Worm (Caenorhabditis elegans) whole organism, mixed stage, embryonic: ENCODE results near the gene C18H7.11.

Experiments used
- ces-1 ChIP-seq: fragments of 150-350 bp; optimal IDR thresholded peaks from 2 replicates; lab custom pipeline; 2014; ENCODE audit warnings: missing biosample characterization, missing genetic modification reagents, missing genetic modification characterization
- elt-1 ChIP-seq: sonication (generic microtip); optimal IDR thresholded peaks from 2 replicates; lab custom pipeline; 2017; ENCODE audit warnings: missing genetic modification characterization, mild to moderate bottlenecking, missing compliant biosample characterization, antibody characterized with exemption, moderate library complexity, borderline replicate concordance; ENCODE audit not compliant: insufficient read depth
- nhr-12 ChIP-seq: fragments of 150-350 bp; optimal IDR thresholded peaks from 2 replicates; lab custom pipeline; 2014; ENCODE audit warnings: missing biosample characterization, missing genetic modification characterization
- pha-4 ChIP-seq: fragments of 150-350 bp; optimal IDR thresholded peaks from 2 replicates; lab custom pipeline; 2018; ENCODE audit warnings: missing biosample characterization, missing genetic modification reagents, missing genetic modification characterization
- unc-39 ChIP-seq: fragments of 150-350 bp; optimal IDR thresholded peaks from 2 replicates; lab custom pipeline; 2014; ENCODE audit warnings: missing biosample characterization, missing genetic modification characterization
- unc-62 ChIP-seq: fragments of 150-350 bp; optimal IDR thresholded peaks from 2 replicates; lab custom pipeline; 2014; ENCODE audit warnings: missing biosample characterization, missing genetic modification reagents, missing genetic modification characterization

DNA sequence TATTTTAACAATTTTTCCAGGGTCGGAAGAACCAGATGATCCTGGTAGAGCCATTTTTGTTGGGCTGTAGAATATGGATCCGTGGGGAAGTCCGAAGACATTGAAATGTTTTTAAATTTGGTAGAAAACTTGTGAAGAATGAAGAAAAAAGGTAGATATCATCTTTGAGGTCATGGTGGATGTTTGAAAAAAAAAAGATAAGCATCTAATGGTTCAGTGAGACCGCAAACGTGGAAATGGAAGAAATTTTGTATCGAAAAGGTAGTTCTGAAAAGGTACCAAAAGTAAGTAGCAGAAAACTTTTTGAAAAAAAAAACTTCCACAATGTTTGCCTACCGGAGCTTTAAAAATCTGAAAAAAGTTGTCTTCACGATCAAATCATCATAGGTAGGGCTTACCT lies 6.8 kb downstream of the C18H7.11 start, which contains the start of gene prmt-4:
- TF ChIP-seq nhr-12 (tag; lab: Kevin White, UChicago) (no peak), ces-1 (GFP tag; lab: Kevin White, UChicago) (no peak), pha-4 (tag; lab: Kevin White, UChicago) (no peak), unc-39 (tag; lab: Kevin White, UChicago) (no peak), elt-1 (tag; lab: Kevin White, UChicago) (no peak), unc-62 (GFP tag; lab: Kevin White, UChicago) (no peak)
